Worm (Caenorhabditis elegans) whole organism, L1 larva: ENCODE measurements around the gene cog-1.

ENCODE experiments used
- dpl-1 ChIP-seq, 3 experiments: fragments of 150-350 bp in 2 of 3; sonication (generic microtip) in 1 of 3; optimal IDR thresholded peaks; 2 replicates each; lab custom pipeline; 2014 to 2017; ENCODE audit warnings: missing biosample characterization in 3 of 3, missing genetic modification characterization in 3 of 3, missing genetic modification reagents in 3 of 3
- mep-1 ChIP-seq: fragments of 150-350 bp; optimal IDR thresholded peaks from 2 replicates; lab custom pipeline; 2014; ENCODE audit warnings: missing biosample characterization, missing genetic modification characterization
- nhr-12 ChIP-seq: sonication (generic microtip); optimal IDR thresholded peaks from 2 replicates; lab custom pipeline; 2017; ENCODE audit warnings: missing biosample characterization, missing genetic modification characterization
- skn-1 ChIP-seq: fragments of 150-350 bp; optimal IDR thresholded peaks from 2 replicates; lab custom pipeline; 2014; ENCODE audit warnings: missing biosample characterization, missing genetic modification characterization
- snpc-4 ChIP-seq: fragments of 150-350 bp; optimal IDR thresholded peaks from 2 replicates; lab custom pipeline; 2014; ENCODE audit warnings: missing biosample characterization, missing genetic modification characterization

DNA sequence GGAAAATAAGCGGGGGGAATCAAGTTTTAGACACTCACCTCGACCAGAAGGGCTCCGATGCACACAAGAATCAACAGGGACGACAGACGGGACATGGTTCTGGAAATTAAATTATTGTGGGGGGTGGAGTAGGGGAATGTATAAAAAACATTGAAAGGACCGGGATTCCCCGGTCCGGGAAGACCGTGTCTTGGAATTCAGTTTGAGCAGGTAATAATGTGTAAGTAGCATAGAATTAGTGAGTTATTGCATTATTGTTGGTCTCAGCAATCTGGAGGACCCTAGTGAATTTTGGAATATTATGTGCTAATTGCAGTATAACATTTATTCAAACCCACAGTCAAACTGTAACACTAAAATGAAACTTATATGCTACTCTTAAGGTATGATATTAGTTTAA lies 8.0 kb downstream of the cog-1 start, which contains the start of gene R03C1.1:
- TF ChIP-seq snpc-4, result no peak
- no peak for TF ChIP-seq skn-1 (tag; lab: Kevin White, UChicago)
- TF ChIP-seq mep-1 (tag; lab: Kevin White, UChicago), result no peak
- no peak for TF ChIP-seq dpl-1 (GFP tag; optimal IDR thresholded peaks at IDR 0.05; lab: Kevin White, UChicago)
- no peak for TF ChIP-seq nhr-12
